Fruit fly (Drosophila melanogaster) whole organism, embryonic: ENCODE measurements around the gene Atg12.

Experiments
- Ada2b ChIP-seq: fragments of 200-800 bp; sonication (Bioruptor generic); IDR thresholded peaks from 2 replicates; pipeline ENCODE4 v1.3.6; 2022; ENCODE audit warnings: missing biosample characterization, missing genetic modification characterization
- Bteb2 ChIP-seq: fragments of 200-800 bp; sonication (Bioruptor generic); optimal IDR thresholded peaks from 2 replicates; lab custom pipeline; 2016; ENCODE audit warnings: missing biosample characterization, missing genetic modification characterization
- CG1024 ChIP-seq: fragments of 200-800 bp; sonication (Bioruptor generic); IDR thresholded peaks from 2 replicates; pipeline ENCODE4 v1.3.6; 2022; ENCODE audit warnings: missing biosample characterization, missing genetic modification characterization
- CG15269 ChIP-seq: fragments of 200-800 bp; sonication (Bioruptor generic); optimal IDR thresholded peaks from 2 replicates; lab custom pipeline; 2018; ENCODE audit warnings: missing biosample characterization, mild to moderate bottlenecking, missing genetic modification characterization, moderate library complexity
- CG17912 ChIP-seq: fragments of 200-800 bp; sonication (Bioruptor generic); optimal IDR thresholded peaks from 2 replicates; lab custom pipeline; 2018; ENCODE audit warnings: missing biosample characterization, mild to moderate bottlenecking, missing genetic modification characterization
- CG2678 ChIP-seq: fragments of 200-800 bp; sonication (Bioruptor generic); optimal IDR thresholded peaks from 3 replicates; lab custom pipeline; 2019; ENCODE audit warnings: missing biosample characterization, mild to moderate bottlenecking, missing genetic modification characterization, moderate library complexity
- CG2875 ChIP-seq: fragments of 200-800 bp; sonication (Bioruptor generic); optimal IDR thresholded peaks from 2 replicates; lab custom pipeline; 2017; ENCODE audit warnings: missing biosample characterization, mild to moderate bottlenecking, missing genetic modification characterization, missing genetic modification reagents
- CG31224 ChIP-seq: fragments of 200-800 bp; sonication (Bioruptor generic); IDR thresholded peaks from 2 replicates; pipeline ENCODE4 v1.3.6; 2022; ENCODE audit warnings: missing biosample characterization, missing genetic modification characterization
- CG3163 ChIP-seq: fragments of 200-800 bp; sonication (Bioruptor generic); optimal IDR thresholded peaks from 3 replicates; lab custom pipeline; 2016; ENCODE audit warnings: missing biosample characterization, missing genetic modification characterization
- CG5953 ChIP-seq: fragments of 200-800 bp; sonication (Bioruptor generic); IDR thresholded peaks from 2 replicates; pipeline ENCODE4 v1.3.6; 2022; ENCODE audit warnings: missing biosample characterization, missing genetic modification characterization
- CG6765 ChIP-seq: fragments of 200-800 bp; sonication (Bioruptor generic); optimal IDR thresholded peaks from 3 replicates; lab custom pipeline; 2017; ENCODE audit warnings: missing biosample characterization, mild to moderate bottlenecking, missing genetic modification characterization
- CG6854 ChIP-seq: fragments of 200-800 bp; sonication (Bioruptor generic); optimal IDR thresholded peaks from 3 replicates; lab custom pipeline; 2017; ENCODE audit warnings: missing biosample characterization, mild to moderate bottlenecking, missing genetic modification characterization
- CG7556 ChIP-seq: fragments of 200-800 bp; sonication (Bioruptor generic); optimal IDR thresholded peaks from 2 replicates; lab custom pipeline; 2017; ENCODE audit warnings: missing biosample characterization, mild to moderate bottlenecking, missing genetic modification characterization
- CG7839 ChIP-seq: fragments of 200-800 bp; sonication (Bioruptor generic); optimal IDR thresholded peaks from 3 replicates; lab custom pipeline; 2018; ENCODE audit warnings: missing biosample characterization, mild to moderate bottlenecking, missing genetic modification characterization, moderate library complexity
- CG7963 ChIP-seq: fragments of 200-800 bp; sonication (Bioruptor generic); IDR thresholded peaks from 3 replicates; pipeline ENCODE4 v1.3.6; 2022; ENCODE audit warnings: missing biosample characterization, missing genetic modification characterization; ENCODE audit not compliant: partially characterized antibody
- CG9609 ChIP-seq: fragments of 200-800 bp; sonication (Bioruptor generic); optimal IDR thresholded peaks from 3 replicates; lab custom pipeline; 2016; ENCODE audit warnings: missing biosample characterization, missing genetic modification characterization
- CHES-1-like ChIP-seq: fragments of 200-800 bp; sonication (Bioruptor generic); optimal IDR thresholded peaks from 2 replicates; lab custom pipeline; 2016; ENCODE audit warnings: missing biosample characterization, missing genetic modification characterization
- D19B ChIP-seq: fragments of 200-800 bp; sonication (Bioruptor generic); optimal IDR thresholded peaks from 2 replicates; lab custom pipeline; 2017; ENCODE audit warnings: missing biosample characterization, mild to moderate bottlenecking, missing genetic modification characterization
- Dbx ChIP-seq: fragments of 200-800 bp; sonication (Bioruptor generic); IDR thresholded peaks from 3 replicates; pipeline ENCODE4 v1.3.6; 2022; ENCODE audit warnings: missing biosample characterization, missing genetic modification characterization
- E2f2 ChIP-seq: fragments of 200-800 bp; sonication (Bioruptor generic); IDR thresholded peaks from 2 replicates; pipeline ENCODE4 v1.3.6; 2022; ENCODE audit warnings: missing biosample characterization, missing genetic modification characterization
- ERR ChIP-seq: fragments of 200-800 bp; sonication (Bioruptor generic); optimal IDR thresholded peaks from 2 replicates; lab custom pipeline; 2016; ENCODE audit warnings: missing biosample characterization, missing genetic modification characterization
- H15 ChIP-seq: fragments of 200-800 bp; sonication (Bioruptor generic); IDR thresholded peaks from 3 replicates; pipeline ENCODE4 v1.3.6; 2022; ENCODE audit warnings: missing biosample characterization, missing genetic modification characterization
- HLH4C ChIP-seq: fragments of 200-800 bp; sonication (Bioruptor generic); IDR thresholded peaks from 3 replicates; pipeline ENCODE4 v1.3.6; 2022; ENCODE audit warnings: missing biosample characterization, missing genetic modification characterization; ENCODE audit not compliant: partially characterized antibody
- Hand ChIP-seq: fragments of 200-800 bp; sonication (Bioruptor generic); optimal IDR thresholded peaks from 2 replicates; lab custom pipeline; 2017; ENCODE audit warnings: mild to moderate bottlenecking, missing biosample characterization, missing genetic modification reagents, missing genetic modification characterization
- Hr3 ChIP-seq: fragments of 200-800 bp; sonication (Bioruptor generic); optimal IDR thresholded peaks from 3 replicates; lab custom pipeline; 2016; ENCODE audit warnings: missing biosample characterization, missing genetic modification characterization
- Med ChIP-seq: fragments of 200-800 bp; sonication (Bioruptor generic); peaks from one replicate; lab custom pipeline; 2016; ENCODE audit warnings: missing biosample characterization, missing genetic modification characterization, mild to moderate bottlenecking, inconsistent platforms, moderate library complexity
- Opbp ChIP-seq: fragments of 200-800 bp; sonication (Bioruptor generic); IDR thresholded peaks from 3 replicates; pipeline ENCODE4 v1.3.6; 2022; ENCODE audit warnings: missing biosample characterization, missing genetic modification characterization; ENCODE audit not compliant: partially characterized antibody
- Sox102F ChIP-seq: fragments of 200-800 bp; sonication (Bioruptor generic); optimal IDR thresholded peaks from 2 replicates; lab custom pipeline; 2018; ENCODE audit warnings: missing biosample characterization, mild to moderate bottlenecking, missing genetic modification characterization, moderate library complexity
- Ssrp ChIP-seq: fragments of 200-800 bp; sonication (Bioruptor generic); optimal IDR thresholded peaks from 2 replicates; lab custom pipeline; 2018; ENCODE audit warnings: missing biosample characterization, mild to moderate bottlenecking, missing genetic modification characterization, moderate library complexity
- Stat92E ChIP-seq, 3 experiments: fragments of >200 bp in 2 of 3; fragments of 200-800 bp in 1 of 3; sonication (Bioruptor generic) in 1 of 3; optimal IDR thresholded peaks; 2 replicates each; lab custom pipeline; 2017 to 2019; ENCODE audit warnings: missing biosample characterization in 3 of 3, missing genetic modification characterization in 3 of 3, mild to moderate bottlenecking in 1 of 3, moderate library complexity in 1 of 3
- amos ChIP-seq: fragments of 200-800 bp; sonication (Bioruptor generic); IDR thresholded peaks from 2 replicates; pipeline ENCODE4 v1.3.6; 2022; ENCODE audit warnings: missing biosample characterization, missing genetic modification characterization; ENCODE audit not compliant: partially characterized antibody
- ato ChIP-seq: fragments of 200-800 bp; sonication (Bioruptor generic); IDR thresholded peaks from 2 replicates; pipeline ENCODE4 v1.3.6; 2022; ENCODE audit warnings: missing biosample characterization, missing genetic modification characterization; ENCODE audit not compliant: partially characterized antibody
- az2 ChIP-seq: fragments of 200-800 bp; sonication (Bioruptor generic); optimal IDR thresholded peaks from 3 replicates; lab custom pipeline; 2016; ENCODE audit warnings: missing biosample characterization, missing genetic modification characterization
- corto ChIP-seq: fragments of 200-800 bp; sonication (Bioruptor generic); optimal IDR thresholded peaks from 2 replicates; lab custom pipeline; 2016; ENCODE audit warnings: missing biosample characterization, mild to moderate bottlenecking, missing genetic modification characterization, moderate library complexity
- dati ChIP-seq: fragments of 200-800 bp; sonication (Bioruptor generic); IDR thresholded peaks from 2 replicates; pipeline ENCODE4 v1.3.6; 2022; ENCODE audit warnings: missing biosample characterization, missing genetic modification characterization
- dmrt11E ChIP-seq: fragments of 200-800 bp; sonication (Bioruptor generic); optimal IDR thresholded peaks from 3 replicates; lab custom pipeline; 2018; ENCODE audit warnings: missing biosample characterization, mild to moderate bottlenecking, missing genetic modification characterization, moderate library complexity
- ems ChIP-seq: fragments of 200-800 bp; sonication (Bioruptor generic); optimal IDR thresholded peaks from 3 replicates; lab custom pipeline; 2016; ENCODE audit warnings: missing biosample characterization, missing genetic modification characterization
- h ChIP-seq: fragments of >200 bp; optimal IDR thresholded peaks from 2 replicates; lab custom pipeline; 2017
- inv ChIP-seq: fragments of 200-800 bp; sonication (Bioruptor generic); IDR thresholded peaks from 2 replicates; pipeline ENCODE4 v1.3.6; 2022; ENCODE audit warnings: missing biosample characterization, missing genetic modification characterization; ENCODE audit not compliant: partially characterized antibody
- lab ChIP-seq: fragments of 200-800 bp; sonication (Bioruptor generic); optimal IDR thresholded peaks from 3 replicates; lab custom pipeline; 2017; ENCODE audit warnings: missing biosample characterization, missing genetic modification characterization, mild to moderate bottlenecking, moderate library complexity, missing genetic modification reagents
- pho ChIP-seq: fragments of 200-800 bp; sonication (Bioruptor generic); optimal IDR thresholded peaks from 2 replicates; lab custom pipeline; 2016; ENCODE audit warnings: missing biosample characterization, missing genetic modification characterization
- pros ChIP-seq: fragments of 200-800 bp; sonication (Bioruptor generic); optimal IDR thresholded peaks from 3 replicates; lab custom pipeline; 2019; ENCODE audit warnings: missing biosample characterization, mild to moderate bottlenecking, missing genetic modification characterization, moderate library complexity
- psq ChIP-seq: fragments of 200-800 bp; sonication (Bioruptor generic); optimal IDR thresholded peaks from 2 replicates; lab custom pipeline; 2017; ENCODE audit warnings: missing biosample characterization, missing genetic modification characterization
- repo ChIP-seq: fragments of 200-800 bp; sonication (Bioruptor generic); optimal IDR thresholded peaks from 2 replicates; lab custom pipeline; 2016; ENCODE audit warnings: missing biosample characterization, missing genetic modification characterization
- sqz ChIP-seq: fragments of 200-800 bp; sonication (Bioruptor generic); optimal IDR thresholded peaks from 3 replicates; lab custom pipeline; 2018; ENCODE audit warnings: missing biosample characterization, mild to moderate bottlenecking, missing genetic modification characterization
- stwl ChIP-seq: fragments of 200-800 bp; sonication (Bioruptor generic); optimal IDR thresholded peaks from 3 replicates; lab custom pipeline; 2018; ENCODE audit warnings: missing biosample characterization, mild to moderate bottlenecking, missing genetic modification characterization, moderate library complexity
- trh ChIP-seq: fragments of 200-800 bp; sonication (Bioruptor generic); optimal IDR thresholded peaks from 2 replicates; lab custom pipeline; 2016; ENCODE audit warnings: missing biosample characterization, missing genetic modification characterization
- z ChIP-seq: fragments of 200-800 bp; sonication (Bioruptor generic); IDR thresholded peaks from 3 replicates; pipeline ENCODE4 v1.3.6; 2022; ENCODE audit warnings: missing biosample characterization, missing genetic modification characterization

Gene Atg12

dm6 chr3L:12090898-12091685 lies 45.7 kb upstream of the Atg12 start (continued):
- TF ChIP-seq h (lab: Kevin White, UChicago) (no peak), CG7963 (GFP tag; lab: Robert Waterston, UW) (no peak), CG7556 (GFP tag; lab: Kevin White, UChicago) (peak; percentile 60), Hand (GFP tag; lab: Kevin White, UChicago) (peak; percentile 43), CG6854 (GFP tag; lab: Kevin White, UChicago) (peak; percentile 13), CG15269 (tag; lab: Kevin White, UChicago) (peak; percentile 86), dmrt11E (tag; lab: Kevin White, UChicago) (no peak), CG7839 (tag; lab: Kevin White, UChicago) (peak; percentile 77), CG9609 (GFP tag; lab: Kevin White, UChicago) (no peak), E2f2 (GFP tag; lab: Robert Waterston, UW) (0 out of 2 replicates have a peak, but pooled peaks have one; percentile 6), HLH4C (GFP tag; lab: Robert Waterston, UW) (no peak), CG17912 (GFP tag; lab: Kevin White, UChicago) (no peak), CG2678 (tag; lab: Kevin White, UChicago) (peak; percentile 81), lab (GFP tag; lab: Kevin White, UChicago) (peak; percentile 76), pros (no peak), CG31224 (GFP tag; lab: Robert Waterston, UW) (peak; percentile 52), z (GFP tag; lab: Robert Waterston, UW) (no peak), Dbx (peak; percentile 55; the same call in 1 of the 3 replicates), CG5953 (GFP tag; lab: Robert Waterston, UW) (peak; percentile 44; the same call in 1 of the 2 replicates), Hr3 (peak; percentile 45), Opbp (GFP tag; lab: Robert Waterston, UW) (no peak), CG1024 (no peak), ERR (no peak), repo (GFP tag; lab: Kevin White, UChicago) (no peak), stwl (no peak), pho (GFP tag; lab: Kevin White, UChicago) (peak; percentile 18), CHES-1-like (GFP tag; lab: Kevin White, UChicago) (peak; percentile 9), az2 (GFP tag; lab: Kevin White, UChicago) (peak; percentile 54), Med (GFP tag; lab: Kevin White, UChicago) (peak; percentile 80), psq (GFP tag; lab: Kevin White, UChicago) (no peak), Stat92E (GFP tag; optimal IDR thresholded peaks at IDR 0.05; lab: Kevin White, UChicago) (no peak), inv (GFP tag; lab: Robert Waterston, UW) (no peak), amos (GFP tag; lab: Robert Waterston, UW) (no peak), Sox102F (GFP tag; lab: Kevin White, UChicago) (peak; percentile 68), sqz (GFP tag; lab: Kevin White, UChicago) (peak; percentile 73), CG2875 (GFP tag; lab: Kevin White, UChicago) (no peak), dati (GFP tag; lab: Robert Waterston, UW) (no peak), D19B (peak; percentile 54), Ssrp (tag; lab: Kevin White, UChicago) (peak; percentile 10), H15 (0 out of 3 replicates have a peak, but pooled peaks have one; percentile 34), trh (GFP tag; lab: Kevin White, UChicago) (peak; percentile 40), corto (no peak), ato (GFP tag; lab: Robert Waterston, UW) (no peak), ems (GFP tag; lab: Kevin White, UChicago) (peak; percentile 51), Bteb2 (GFP tag; lab: Kevin White, UChicago) (peak; percentile 47), Ada2b (GFP tag; lab: Robert Waterston, UW) (peak; percentile 70), CG3163 (GFP tag; lab: Kevin White, UChicago) (no peak), CG6765 (GFP tag; lab: Kevin White, UChicago) (peak; percentile 60)
